Fruit fly (Drosophila melanogaster) whole organism, adult: ENCODE measurements around the gene CG33252.

Source experiments
- CG11617 ChIP-seq: fragments of 200-800 bp; sonication (Bioruptor generic); optimal IDR thresholded peaks from 2 replicates; lab custom pipeline; 2017; ENCODE audit warnings: mild to moderate bottlenecking, missing biosample characterization, missing genetic modification reagents, missing genetic modification characterization
- CG12768 ChIP-seq: fragments of 200-800 bp; sonication (Bioruptor generic); optimal IDR thresholded peaks from 2 replicates; lab custom pipeline; 2017; ENCODE audit warnings: missing biosample characterization, missing genetic modification characterization, mild to moderate bottlenecking, moderate library complexity, missing genetic modification reagents
- CG14711 ChIP-seq: fragments of 200-800 bp; sonication (Bioruptor generic); optimal IDR thresholded peaks from 2 replicates; lab custom pipeline; 2018; ENCODE audit warnings: missing biosample characterization, mild to moderate bottlenecking, missing genetic modification characterization, moderate library complexity
- CG1620 ChIP-seq: fragments of 200-800 bp; sonication (Bioruptor generic); optimal IDR thresholded peaks from 2 replicates; lab custom pipeline; 2016; ENCODE audit warnings: missing biosample characterization, missing genetic modification characterization
- CG33017 ChIP-seq: fragments of 200-800 bp; sonication (Bioruptor generic); optimal IDR thresholded peaks from 2 replicates; lab custom pipeline; 2018; ENCODE audit warnings: missing biosample characterization, mild to moderate bottlenecking, missing genetic modification characterization, moderate library complexity
- CG5204 ChIP-seq: fragments of 200-800 bp; sonication (Bioruptor generic); optimal IDR thresholded peaks from 2 replicates; lab custom pipeline; 2016; ENCODE audit warnings: missing biosample characterization, missing genetic modification characterization
- CG7045 ChIP-seq: fragments of 200-800 bp; sonication (Bioruptor generic); optimal IDR thresholded peaks from 2 replicates; lab custom pipeline; 2017; ENCODE audit warnings: missing biosample characterization, mild to moderate bottlenecking, missing genetic modification characterization
- CG7101 ChIP-seq: fragments of 200-800 bp; sonication (Bioruptor generic); optimal IDR thresholded peaks from 2 replicates; lab custom pipeline; 2018; ENCODE audit warnings: missing biosample characterization, mild to moderate bottlenecking, missing genetic modification characterization, moderate library complexity
- Clk ChIP-seq: fragments of 200-800 bp; sonication (Bioruptor generic); optimal IDR thresholded peaks from 2 replicates; lab custom pipeline; 2017; ENCODE audit warnings: missing biosample characterization, missing genetic modification characterization
- Crg-1 ChIP-seq: fragments of 200-800 bp; sonication (Bioruptor generic); optimal IDR thresholded peaks from 2 replicates; lab custom pipeline; 2016; ENCODE audit warnings: missing biosample characterization, missing genetic modification characterization
- Hr96 ChIP-seq: fragments of 200-800 bp; sonication (Bioruptor generic); optimal IDR thresholded peaks from 2 replicates; lab custom pipeline; 2016; ENCODE audit warnings: missing biosample characterization, missing genetic modification characterization
- bab1 ChIP-seq: fragments of 200-800 bp; sonication (Bioruptor generic); optimal IDR thresholded peaks from 3 replicates; lab custom pipeline; 2019; ENCODE audit warnings: missing biosample characterization, mild to moderate bottlenecking, missing genetic modification characterization, moderate library complexity
- cic ChIP-seq: fragments of 200-800 bp; sonication (Bioruptor generic); optimal IDR thresholded peaks from 2 replicates; lab custom pipeline; 2017; ENCODE audit warnings: missing biosample characterization, mild to moderate bottlenecking, missing genetic modification characterization, moderate library complexity
- cnc ChIP-seq, 2 experiments: fragments of >200 bp; optimal IDR thresholded peaks; 2 replicates each; lab custom pipeline; 2017
- kay ChIP-seq: fragments of 200-800 bp; sonication (Bioruptor generic); peaks from one replicate; lab custom pipeline; 2016; ENCODE audit warnings: missing biosample characterization, missing genetic modification characterization, borderline replicate concordance
- ovo ChIP-seq: fragments of 200-800 bp; sonication (Bioruptor generic); optimal IDR thresholded peaks from 2 replicates; lab custom pipeline; 2016; ENCODE audit warnings: missing biosample characterization, missing genetic modification characterization
- pad ChIP-seq: fragments of 200-800 bp; sonication (Bioruptor generic); optimal IDR thresholded peaks from 3 replicates; lab custom pipeline; 2017; ENCODE audit warnings: missing biosample characterization, missing genetic modification characterization, mild to moderate bottlenecking, moderate library complexity, missing genetic modification reagents
- tj ChIP-seq: fragments of 200-800 bp; sonication (Bioruptor generic); optimal IDR thresholded peaks from 3 replicates; lab custom pipeline; 2017; ENCODE audit warnings: missing biosample characterization, mild to moderate bottlenecking, missing genetic modification characterization, moderate library complexity
- toe ChIP-seq: fragments of 200-800 bp; sonication (Bioruptor generic); optimal IDR thresholded peaks from 2 replicates; lab custom pipeline; 2016; ENCODE audit warnings: missing biosample characterization, missing genetic modification characterization

Gene CG33252

DNA sequence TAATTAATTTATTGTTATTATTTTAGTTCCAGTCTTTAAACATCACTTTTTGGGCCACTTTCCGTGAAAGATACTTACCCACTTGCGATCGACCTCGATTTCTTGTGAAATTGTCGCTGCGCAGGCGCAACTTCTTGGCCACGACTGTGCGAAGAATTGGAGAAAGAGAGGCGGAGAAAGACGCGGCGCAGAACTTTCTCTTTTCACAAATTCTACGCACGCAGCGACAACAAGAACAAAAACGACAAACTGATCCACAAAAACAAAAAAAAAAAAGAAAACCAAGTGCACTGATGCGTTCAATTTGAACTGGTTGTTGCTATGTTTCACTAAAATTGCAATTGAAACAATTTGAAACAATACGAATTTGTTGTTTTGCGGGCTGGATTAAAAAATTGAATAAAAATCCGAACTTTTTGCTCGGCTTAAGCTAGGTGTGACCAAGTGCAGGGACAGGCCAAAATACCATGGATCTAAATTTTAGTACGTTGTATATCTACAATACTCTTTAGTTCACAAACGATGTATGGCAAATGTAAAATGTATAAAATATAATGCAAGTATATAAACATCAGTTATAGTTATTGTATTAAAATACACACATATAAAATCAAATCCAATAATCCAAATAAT lies 43.6 kb upstream of the CG33252 start, which contains the start of gene wus:
Gene wus, minus strand, starts transcription at position 448 of the 633 bp plus-strand sequence.
- TF ChIP-seq tj (no peak), Crg-1 (no peak), CG14711 (tag; lab: Kevin White, UChicago) (no peak), CG1620 (GFP tag; lab: Kevin White, UChicago) (no peak), kay (GFP tag; lab: Kevin White, UChicago) (no peak), ovo (no peak), cic (GFP tag; lab: Kevin White, UChicago) (no peak), Hr96 (GFP tag; lab: Kevin White, UChicago) (no peak), CG12768 (no peak), Clk (GFP tag; lab: Kevin White, UChicago) (no peak), CG7045 (no peak), bab1 (no peak), CG5204 (no peak), CG33017 (tag; lab: Kevin White, UChicago) (no peak), toe (GFP tag; lab: Kevin White, UChicago) (no peak)

DNA sequence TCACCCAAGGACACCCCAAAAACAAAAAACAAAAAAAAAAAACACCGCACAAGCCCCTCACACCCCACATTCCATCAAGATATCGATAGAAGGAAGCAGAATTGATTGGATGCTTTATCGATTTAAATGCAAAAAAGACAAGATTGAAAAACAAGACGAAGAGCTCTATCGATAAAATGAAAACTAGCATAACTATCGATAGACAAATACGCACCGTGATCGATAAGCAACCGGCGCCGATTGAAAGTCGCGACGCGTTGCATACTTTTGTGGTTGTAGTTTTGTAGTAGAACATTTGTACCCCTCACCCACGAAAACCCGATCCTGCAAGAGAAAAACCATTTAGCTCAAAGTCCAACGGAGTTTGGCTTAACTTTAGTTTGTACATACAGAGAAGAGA lies 39.7 kb upstream of the CG33252 start:
- TF ChIP-seq tj (no peak), CG11617 (GFP tag; lab: Kevin White, UChicago) (no peak), CG12768 (no peak), CG7101 (tag; lab: Kevin White, UChicago) (no peak), toe (GFP tag; lab: Kevin White, UChicago) (no peak), CG14711 (tag; lab: Kevin White, UChicago) (no peak), ovo (no peak), CG33017 (tag; lab: Kevin White, UChicago) (no peak), Clk (GFP tag; lab: Kevin White, UChicago) (no peak), Crg-1 (no peak), cnc (optimal IDR thresholded peaks at IDR 0.05; lab: Kevin White, UChicago) (no peak), cic (GFP tag; lab: Kevin White, UChicago) (no peak), bab1 (no peak), pad (GFP tag; lab: Kevin White, UChicago) (no peak), kay (GFP tag; lab: Kevin White, UChicago) (no peak), CG7045 (no peak), CG5204 (no peak), Hr96 (GFP tag; lab: Kevin White, UChicago) (no peak), CG1620 (GFP tag; lab: Kevin White, UChicago) (no peak)

DNA sequence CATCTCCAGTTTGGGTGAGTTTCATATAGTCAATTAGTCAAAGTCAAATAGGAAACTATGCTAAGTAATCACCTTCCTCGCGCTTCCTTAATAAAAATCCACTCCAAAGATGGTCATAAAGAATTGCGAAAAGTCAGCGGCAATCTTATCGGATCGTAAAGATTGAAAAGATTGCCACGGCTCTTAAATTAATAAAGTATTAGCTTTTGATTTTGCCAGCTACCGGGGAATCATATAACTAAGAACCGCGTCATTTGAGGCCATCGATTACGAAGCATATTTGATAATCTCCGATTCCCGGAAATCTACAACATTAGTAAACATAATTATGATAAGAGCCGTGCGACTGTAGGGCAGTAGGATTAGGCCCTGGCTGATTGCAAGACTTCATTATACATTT lies 37.4 kb upstream of the CG33252 start:
- TF ChIP-seq kay (GFP tag; lab: Kevin White, UChicago) = no peak
- no peak for TF ChIP-seq Hr96 (GFP tag; lab: Kevin White, UChicago)
- no peak for TF ChIP-seq Crg-1
- no peak for TF ChIP-seq CG7101 (tag; lab: Kevin White, UChicago)
- no peak for TF ChIP-seq pad (GFP tag; lab: Kevin White, UChicago)
- no peak for TF ChIP-seq CG12768
- TF ChIP-seq Clk (GFP tag; lab: Kevin White, UChicago) = no peak

DNA sequence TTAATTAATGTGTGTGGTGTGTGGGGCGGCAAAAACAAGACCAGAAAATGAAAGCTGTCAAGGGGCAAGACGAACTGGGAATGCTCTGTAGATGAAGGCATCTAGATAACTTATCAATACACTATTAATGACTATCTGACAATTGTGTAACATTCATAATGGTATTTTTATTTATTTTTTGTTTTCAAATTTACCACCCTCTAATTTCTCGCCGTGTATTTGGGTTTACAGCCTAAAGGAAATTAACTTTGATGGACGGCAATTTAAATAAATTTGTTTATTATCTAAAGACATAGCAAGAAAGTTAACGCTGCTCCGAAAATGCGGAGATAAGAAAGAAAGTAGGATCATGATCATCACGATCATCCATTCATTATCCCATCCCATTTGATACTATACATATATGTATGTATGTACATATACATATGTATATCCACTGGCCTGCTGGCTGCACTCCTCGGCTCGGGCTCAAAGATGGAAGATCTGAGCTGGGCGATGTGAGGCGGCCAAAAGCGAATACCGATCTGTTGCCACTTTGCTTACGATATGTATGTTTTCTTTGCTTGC lies 35.9 kb upstream of the CG33252 start:
- no peak for TF ChIP-seq CG14711 (tag; lab: Kevin White, UChicago)
- no peak for TF ChIP-seq Clk (GFP tag; lab: Kevin White, UChicago)

DNA sequence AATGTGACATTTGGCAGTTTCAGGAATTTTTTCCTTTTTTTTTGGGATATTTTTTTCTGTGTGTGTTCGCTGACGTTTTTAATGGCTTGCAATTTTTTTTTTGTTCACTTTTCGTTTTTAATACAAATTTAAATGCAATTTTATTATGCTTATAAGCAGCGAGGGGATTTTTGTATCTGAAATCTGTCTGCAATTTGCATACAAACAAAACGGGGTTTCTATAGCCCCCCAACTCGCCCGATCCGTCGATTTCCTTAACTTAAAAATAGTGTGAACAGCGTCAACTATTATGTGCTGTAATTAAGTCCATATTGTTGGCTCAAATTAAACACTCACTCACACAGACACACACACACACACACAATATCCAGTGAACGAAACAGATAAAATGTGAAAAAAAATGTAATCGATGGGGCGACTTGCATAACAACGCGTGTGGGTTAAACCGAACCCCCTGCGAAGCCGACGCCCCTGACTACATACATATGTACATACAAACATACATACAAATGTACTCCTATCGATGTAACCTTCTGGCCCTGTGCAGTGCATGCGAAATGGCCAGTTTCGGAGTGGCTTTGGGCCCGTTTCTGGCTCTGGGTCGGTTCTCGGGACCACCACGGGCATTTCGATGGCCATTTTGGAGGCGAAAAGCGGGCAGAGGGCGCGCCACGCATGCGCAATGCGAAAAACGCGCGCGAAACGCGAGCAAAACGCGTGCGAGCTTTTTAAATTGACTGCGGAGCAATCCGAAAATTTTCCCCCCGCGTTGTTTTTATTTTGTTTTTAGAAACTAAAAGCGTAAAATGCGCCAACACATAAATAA lies 35.2 kb upstream of the CG33252 start:
- TF ChIP-seq CG7045 = no peak
- TF ChIP-seq CG11617 (GFP tag; lab: Kevin White, UChicago) = no peak
- no peak for TF ChIP-seq CG1620 (GFP tag; lab: Kevin White, UChicago)
- peak; percentile 27 for TF ChIP-seq kay (GFP tag; lab: Kevin White, UChicago)
- no peak for TF ChIP-seq CG33017 (tag; lab: Kevin White, UChicago)
- TF ChIP-seq ovo = no peak
- TF ChIP-seq Hr96 (GFP tag; lab: Kevin White, UChicago) = no peak

DNA sequence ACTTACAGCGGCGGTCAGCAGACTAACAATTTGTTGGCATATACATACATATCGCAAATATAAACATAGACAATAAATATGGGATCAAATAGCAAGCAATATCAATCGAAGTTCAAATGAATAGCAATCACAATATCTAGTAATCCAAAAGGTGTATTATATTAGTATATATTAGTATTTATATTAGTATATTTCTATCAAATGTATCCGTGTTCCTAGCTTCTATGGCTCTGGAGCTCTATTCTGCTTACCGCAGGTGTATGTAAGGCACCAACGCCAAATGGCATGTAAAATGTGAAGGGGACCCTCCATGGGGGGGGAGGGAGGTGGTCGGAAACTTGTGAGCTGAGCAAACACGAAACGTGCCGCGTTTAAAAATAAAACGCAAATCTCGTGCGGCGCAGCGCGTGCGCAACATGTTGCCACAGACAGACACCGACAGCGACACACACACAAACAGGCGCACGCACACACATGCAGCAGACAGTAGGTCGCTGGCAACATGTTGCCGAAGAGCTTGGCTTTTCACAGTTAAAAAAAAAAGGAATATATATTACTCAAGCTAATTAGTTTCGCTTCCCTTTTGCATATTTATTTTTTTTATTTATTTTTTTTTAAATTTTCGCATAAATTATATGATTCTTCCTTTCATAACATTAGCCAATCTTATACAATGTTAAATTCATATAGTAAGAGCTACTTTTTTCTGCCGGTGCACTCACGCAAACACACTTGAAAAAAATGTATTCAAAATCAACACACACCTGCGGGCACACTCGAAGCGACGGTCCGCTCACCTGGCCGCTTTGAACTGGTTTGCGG lies 33.7 kb upstream of the CG33252 start:
- TF ChIP-seq CG5204 = no peak
- peak; percentile 12 for TF ChIP-seq CG14711 (tag; lab: Kevin White, UChicago)
- no peak for TF ChIP-seq Crg-1
- no peak for TF ChIP-seq CG7045
- no peak for TF ChIP-seq CG12768
- TF ChIP-seq pad (GFP tag; lab: Kevin White, UChicago) = no peak
- no peak for TF ChIP-seq tj
- no peak for TF ChIP-seq cnc (optimal IDR thresholded peaks at IDR 0.05; lab: Kevin White, UChicago)
- TF ChIP-seq kay (GFP tag; lab: Kevin White, UChicago) = peak; percentile 26
- TF ChIP-seq CG7101 (tag; lab: Kevin White, UChicago) = peak; percentile 31
